Worm (Caenorhabditis elegans): ENCODE results near the gene lbp-3.

ce11 chrX:3245812-3246211 lies 11.4 kb upstream of the lbp-3 start, which contains the start of gene F40F4.7:
- TF ChIP-seq snpc-1.3 (tag; optimal IDR thresholded peaks at IDR 0.05; ENCODE audit: insufficient read depth) = no peak
- TF ChIP-seq lin-35 (GFP tag; optimal IDR thresholded peaks at IDR 0.05) = no peak
- no peak for TF ChIP-seq xnd-1 (tag; optimal IDR thresholded peaks at IDR 0.05)

Measured in whole organism, young adult.